Worm (Caenorhabditis elegans) whole organism, midembryonic: ENCODE results near the gene C18F10.7.

Source experiments
- T22C8.4 ChIP-seq: fragments of 200-800 bp; sonication (Bioruptor generic); IDR thresholded peaks from 2 replicates; pipeline ENCODE4 v1.3.6; 2022; ENCODE audit warnings: missing genetic modification characterization, missing compliant biosample characterization
- cog-1 ChIP-seq: sonication (generic microtip); optimal IDR thresholded peaks from 2 replicates; lab custom pipeline; 2016; ENCODE audit warnings: missing genetic modification characterization, missing compliant biosample characterization
- flt-1 ChIP-seq: fragments of 200-800 bp; sonication (Bioruptor generic); IDR thresholded peaks from 2 replicates; pipeline ENCODE4 v1.3.6; 2022; ENCODE audit warnings: missing genetic modification characterization, missing compliant biosample characterization
- klf-2 ChIP-seq: fragments of 200-800 bp; sonication (Bioruptor generic); conservative IDR thresholded peaks from 2 replicates; pipeline ENCODE4 v1.3.6; 2022; ENCODE audit warnings: missing genetic modification reagents, missing genetic modification characterization, missing compliant biosample characterization
- med-1 ChIP-seq: sonication (generic microtip); optimal IDR thresholded peaks from 2 replicates; lab custom pipeline; 2017; ENCODE audit warnings: missing genetic modification characterization, mild to moderate bottlenecking, missing compliant biosample characterization, antibody characterized with exemption, missing genetic modification reagents; ENCODE audit not compliant: insufficient read depth
- ref-1 ChIP-seq: fragments of 200-800 bp; sonication (Bioruptor generic); conservative IDR thresholded peaks from 2 replicates; pipeline ENCODE4 v1.3.6; 2022; ENCODE audit warnings: missing genetic modification reagents, missing genetic modification characterization, missing compliant biosample characterization
- tab-1 ChIP-seq: fragments of 200-800 bp; sonication (Bioruptor generic); IDR thresholded peaks from 2 replicates; pipeline ENCODE4 v1.3.6; 2022; ENCODE audit warnings: missing genetic modification characterization, missing compliant biosample characterization
- ztf-23 ChIP-seq: fragments of 200-800 bp; sonication (Bioruptor generic); IDR thresholded peaks from 2 replicates; pipeline ENCODE4 v1.3.6; 2022; ENCODE audit warnings: missing genetic modification reagents, missing genetic modification characterization, missing compliant biosample characterization
- ztf-29 ChIP-seq: fragments of 200-800 bp; sonication (Bioruptor generic); IDR thresholded peaks from 2 replicates; pipeline ENCODE4 v1.3.6; 2022; ENCODE audit warnings: missing genetic modification reagents, missing genetic modification characterization, missing compliant biosample characterization

The C18F10.7 gene

ce11 chrIII:6260115-6260514 lies 18.0 kb downstream of the C18F10.7 start, which contains the start of gene srg-2:
srg-2 (minus strand) TSS chrIII:6260215.
- TF ChIP-seq ztf-23 (GFP tag; lab: Robert Waterston, UW) (no peak), med-1 (GFP tag; lab: Kevin White, UChicago) (no peak), klf-2 (no peak), ztf-29 (GFP tag; lab: Robert Waterston, UW) (no peak), flt-1 (GFP tag; lab: Robert Waterston, UW) (no peak)

ce11 chrIII:6258262-6258661 lies 19.9 kb downstream of the C18F10.7 start, which contains the start of gene srg-1:
srg-1 (minus strand) TSS chrIII:6258362.
- no peak for TF ChIP-seq klf-2
- TF ChIP-seq ztf-29 (GFP tag; lab: Robert Waterston, UW) = no peak
- TF ChIP-seq cog-1 (tag; lab: Kevin White, UChicago) = no peak
- TF ChIP-seq flt-1 (GFP tag; lab: Robert Waterston, UW) = no peak
- TF ChIP-seq ref-1 (GFP tag; lab: Robert Waterston, UW) = no peak

- TF ChIP-seq cog-1 (tag; lab: Kevin White, UChicago) (no peak), klf-2 (no peak), T22C8.4 (no peak), med-1 (GFP tag; lab: Kevin White, UChicago) (no peak), ztf-29 (GFP tag; lab: Robert Waterston, UW) (no peak), tab-1 (GFP tag; lab: Robert Waterston, UW) (no peak), ref-1 (GFP tag; lab: Robert Waterston, UW) (no peak), ztf-23 (GFP tag; lab: Robert Waterston, UW) (no peak), flt-1 (GFP tag; lab: Robert Waterston, UW) (no peak)
Observed at ce11 chrIII:6256675-6257074, 21.5 kb downstream of the C18F10.7 start, which contains the start of gene srg-9. srg-9 (minus strand) TSS chrIII:6256775.

ce11 chrIII:6254737-6255136 lies 23.4 kb downstream of the C18F10.7 start, which contains the start of gene srg-8:
srg-8 (minus strand) TSS chrIII:6254837.
- TF ChIP-seq klf-2 (no peak), tab-1 (GFP tag; lab: Robert Waterston, UW) (no peak), med-1 (GFP tag; lab: Kevin White, UChicago) (no peak), ref-1 (GFP tag; lab: Robert Waterston, UW) (no peak), ztf-29 (GFP tag; lab: Robert Waterston, UW) (no peak), T22C8.4 (no peak), ztf-23 (GFP tag; lab: Robert Waterston, UW) (no peak), cog-1 (tag; lab: Kevin White, UChicago) (no peak), flt-1 (GFP tag; lab: Robert Waterston, UW) (no peak)

ce11 chrIII:6251511-6251910 lies 26.6 kb downstream of the C18F10.7 start, which contains the start of gene amdh-1:
amdh-1 (plus strand) TSS chrIII:6251811.
- no peak for TF ChIP-seq ref-1 (GFP tag; lab: Robert Waterston, UW)
- no peak for TF ChIP-seq ztf-29 (GFP tag; lab: Robert Waterston, UW)
- no peak for TF ChIP-seq cog-1 (tag; lab: Kevin White, UChicago)
- TF ChIP-seq flt-1 (GFP tag; lab: Robert Waterston, UW) = no peak
- TF ChIP-seq tab-1 (GFP tag; lab: Robert Waterston, UW) = no peak
- no peak for TF ChIP-seq klf-2
- TF ChIP-seq med-1 (GFP tag; lab: Kevin White, UChicago) = no peak
- no peak for TF ChIP-seq T22C8.4
- no peak for TF ChIP-seq ztf-23 (GFP tag; lab: Robert Waterston, UW)

ce11 chrIII:6248064-6248687 lies 30.0 kb downstream of the C18F10.7 start, which contains the start of the genes gen-1 and stt-3:
gen-1 (minus strand) TSS chrIII:6248158.
stt-3 (plus strand) TSS chrIII:6248637.
- TF ChIP-seq ztf-23 (GFP tag; lab: Robert Waterston, UW) (no peak), klf-2 (no peak), med-1 (GFP tag; lab: Kevin White, UChicago) (no peak), flt-1 (GFP tag; lab: Robert Waterston, UW) (no peak), ref-1 (GFP tag; lab: Robert Waterston, UW) (no peak), T22C8.4 (no peak), cog-1 (tag; lab: Kevin White, UChicago) (no peak), tab-1 (GFP tag; lab: Robert Waterston, UW) (no peak), ztf-29 (GFP tag; lab: Robert Waterston, UW) (no peak)

- TF ChIP-seq ztf-29 (GFP tag; lab: Robert Waterston, UW) = no peak
- no peak for TF ChIP-seq T22C8.4
- TF ChIP-seq cog-1 (tag; lab: Kevin White, UChicago) = no peak
Observed at ce11 chrIII:6245728-6246127, 32.4 kb downstream of the C18F10.7 start, which contains the start of gene bcas-2. bcas-2 (minus strand) TSS chrIII:6245828.

ce11 chrIII:6240528-6240927 lies 37.6 kb downstream of the C18F10.7 start, which contains the start of gene T12A2.3:
T12A2.3 (plus strand) TSS chrIII:6240828.
- no peak for TF ChIP-seq T22C8.4
- TF ChIP-seq cog-1 (tag; lab: Kevin White, UChicago) = no peak
- no peak for TF ChIP-seq flt-1 (GFP tag; lab: Robert Waterston, UW)
- TF ChIP-seq ref-1 (GFP tag; lab: Robert Waterston, UW) = no peak
- TF ChIP-seq tab-1 (GFP tag; lab: Robert Waterston, UW) = no peak
- no peak for TF ChIP-seq ztf-29 (GFP tag; lab: Robert Waterston, UW)

- no peak for TF ChIP-seq ztf-23 (GFP tag; lab: Robert Waterston, UW)
- no peak for TF ChIP-seq cog-1 (tag; lab: Kevin White, UChicago)
- TF ChIP-seq ztf-29 (GFP tag; lab: Robert Waterston, UW) = no peak
- no peak for TF ChIP-seq klf-2
- TF ChIP-seq ref-1 (GFP tag; lab: Robert Waterston, UW) = no peak
- no peak for TF ChIP-seq tab-1 (GFP tag; lab: Robert Waterston, UW)
- TF ChIP-seq flt-1 (GFP tag; lab: Robert Waterston, UW) = no peak
- no peak for TF ChIP-seq med-1 (GFP tag; lab: Kevin White, UChicago)
- no peak for TF ChIP-seq T22C8.4
Observed at ce11 chrIII:6236649-6237048, 41.5 kb downstream of the C18F10.7 start, which contains the start of gene T12A2.21. T12A2.21 (minus strand) TSS chrIII:6236749.
